Worm (Caenorhabditis elegans) whole organism, early embryonic: Measurements from ENCODE around the gene Y71H2B.2.

ENCODE experiments used
- aly-1 ChIP-seq: sonication (generic microtip); optimal IDR thresholded peaks from 2 replicates; lab custom pipeline; 2016; ENCODE audit warnings: missing genetic modification characterization, missing compliant biosample characterization
- ama-1 ChIP-seq: fragments of 150-350 bp; optimal IDR thresholded peaks from 2 replicates; lab custom pipeline; 2014
- ceh-13 ChIP-seq: fragments of 200-800 bp; sonication (Bioruptor generic); optimal IDR thresholded peaks from 2 replicates; lab custom pipeline; 2018; ENCODE audit warnings: mild to moderate bottlenecking, missing genetic modification characterization, missing compliant biosample characterization
- flt-1 ChIP-seq: fragments of 200-800 bp; sonication (Bioruptor generic); IDR thresholded peaks from 2 replicates; pipeline ENCODE4 v1.3.6; 2022; ENCODE audit warnings: missing genetic modification characterization, missing compliant biosample characterization
- sea-1 ChIP-seq: fragments of 200-800 bp; sonication (Bioruptor generic); conservative IDR thresholded peaks from 2 replicates; pipeline ENCODE4 v1.3.6; 2022; ENCODE audit warnings: missing genetic modification characterization, missing compliant biosample characterization
- tbx-37 ChIP-seq: fragments of 200-800 bp; sonication (Bioruptor generic); conservative IDR thresholded peaks from 2 replicates; pipeline ENCODE4 v1.3.6; 2022; ENCODE audit warnings: missing genetic modification reagents, missing genetic modification characterization, missing compliant biosample characterization
- tra-4 ChIP-seq: sonication (generic microtip); optimal IDR thresholded peaks from 2 replicates; lab custom pipeline; 2017; ENCODE audit warnings: missing genetic modification characterization, missing compliant biosample characterization

- no peak for TF ChIP-seq ama-1 (lab: Kevin White, UChicago)
- no peak for TF ChIP-seq tbx-37 (GFP tag; lab: Robert Waterston, UW)
- TF ChIP-seq tra-4 = no peak
- no peak for TF ChIP-seq aly-1
- TF ChIP-seq sea-1 (GFP tag; lab: Robert Waterston, UW) = no peak
- no peak for TF ChIP-seq flt-1 (GFP tag; lab: Robert Waterston, UW)
- TF ChIP-seq ceh-13 (GFP tag; lab: Kevin White, UChicago) = no peak
Measured at ce11 chrIII:2676097-2676496, 53.1 kb downstream of the Y71H2B.2 start.
